Fruit fly (Drosophila melanogaster) whole organism, embryonic: ENCODE results near the gene Pvf1.

Source experiments
- Asciz ChIP-seq: fragments of 200-800 bp; sonication (Bioruptor generic); optimal IDR thresholded peaks from 2 replicates; lab custom pipeline; 2017; ENCODE audit warnings: missing biosample characterization, mild to moderate bottlenecking, missing genetic modification characterization, missing genetic modification reagents
- BEAF-32 ChIP-seq: fragments of 200-800 bp; sonication (Bioruptor generic); optimal IDR thresholded peaks from 3 replicates; lab custom pipeline; 2017; ENCODE audit warnings: missing biosample characterization, missing genetic modification characterization, mild to moderate bottlenecking, moderate library complexity, missing genetic modification reagents
- CG10543 ChIP-seq: fragments of 200-800 bp; sonication (Bioruptor generic); optimal IDR thresholded peaks from 3 replicates; lab custom pipeline; 2017; ENCODE audit warnings: missing biosample characterization, mild to moderate bottlenecking, missing genetic modification characterization, moderate library complexity
- CG11723 ChIP-seq: fragments of 200-800 bp; sonication (Bioruptor generic); optimal IDR thresholded peaks from 2 replicates; lab custom pipeline; 2017; ENCODE audit warnings: missing biosample characterization, mild to moderate bottlenecking, missing genetic modification characterization
- CG12659 ChIP-seq: fragments of 200-800 bp; sonication (Bioruptor generic); optimal IDR thresholded peaks from 3 replicates; lab custom pipeline; 2017; ENCODE audit warnings: mild to moderate bottlenecking, missing biosample characterization, missing genetic modification reagents, missing genetic modification characterization
- CG13287 ChIP-seq: fragments of 200-800 bp; sonication (Bioruptor generic); IDR thresholded peaks from 2 replicates; pipeline ENCODE4 v1.3.6; 2022; ENCODE audit warnings: missing biosample characterization, missing genetic modification characterization; ENCODE audit not compliant: partially characterized antibody
- CG13424 ChIP-seq: fragments of 200-800 bp; sonication (Bioruptor generic); optimal IDR thresholded peaks from 2 replicates; lab custom pipeline; 2019; ENCODE audit warnings: missing biosample characterization, mild to moderate bottlenecking, missing genetic modification characterization, moderate library complexity
- CG14014 ChIP-seq: fragments of 200-800 bp; sonication (Bioruptor generic); IDR thresholded peaks from 2 replicates; pipeline ENCODE4 v1.3.6; 2022; ENCODE audit warnings: missing biosample characterization, missing genetic modification characterization
- CG14860 ChIP-seq: fragments of 200-800 bp; sonication (Bioruptor generic); IDR thresholded peaks from 3 replicates; pipeline ENCODE4 v1.3.6; 2022; ENCODE audit warnings: missing biosample characterization, missing genetic modification characterization; ENCODE audit not compliant: partially characterized antibody
- CG15601 ChIP-seq: fragments of 200-800 bp; sonication (Bioruptor generic); optimal IDR thresholded peaks from 3 replicates; lab custom pipeline; 2019; ENCODE audit warnings: missing biosample characterization, mild to moderate bottlenecking, missing genetic modification characterization, moderate library complexity
- CG18011 ChIP-seq: fragments of 200-800 bp; sonication (Bioruptor generic); optimal IDR thresholded peaks from 2 replicates; lab custom pipeline; 2017; ENCODE audit warnings: missing biosample characterization, missing genetic modification characterization, mild to moderate bottlenecking, moderate library complexity, missing genotype
- CG18476 ChIP-seq: fragments of 200-800 bp; sonication (Bioruptor generic); optimal IDR thresholded peaks from 2 replicates; lab custom pipeline; 2016; ENCODE audit warnings: missing biosample characterization, mild to moderate bottlenecking, missing genetic modification characterization
- CG3726 ChIP-seq: fragments of 200-800 bp; sonication (Bioruptor generic); IDR thresholded peaks from 3 replicates; pipeline ENCODE4, ENCODE4 v1.3.6; 2022; ENCODE audit warnings: missing biosample characterization, missing genetic modification characterization
- CG4730 ChIP-seq: fragments of 200-800 bp; sonication (Bioruptor generic); IDR thresholded peaks from 2 replicates; pipeline ENCODE4 v1.3.6; 2022; ENCODE audit warnings: missing biosample characterization, missing genetic modification characterization
- CG6683 ChIP-seq: fragments of 200-800 bp; sonication (Bioruptor generic); optimal IDR thresholded peaks from 2 replicates; lab custom pipeline; 2017; ENCODE audit warnings: missing biosample characterization, mild to moderate bottlenecking, missing genetic modification characterization, missing genetic modification reagents
- CG7786 ChIP-seq: fragments of 200-800 bp; sonication (Bioruptor generic); optimal IDR thresholded peaks from 2 replicates; lab custom pipeline; 2016; ENCODE audit warnings: missing biosample characterization, missing genetic modification characterization
- CG8290 ChIP-seq, 3 experiments: fragments of 200-800 bp; sonication (Bioruptor generic); optimal IDR thresholded peaks; 2 replicates each; lab custom pipeline; 2016 to 2019; ENCODE audit warnings: missing biosample characterization in 3 of 3, missing genetic modification characterization in 3 of 3, mild to moderate bottlenecking in 2 of 3, moderate library complexity in 1 of 3
- Dfd ChIP-seq, 2 experiments: fragments of >200 bp; optimal IDR thresholded peaks; 2 replicates each; lab custom pipeline; 2017; ENCODE audit warnings: missing biosample characterization in 2 of 2, missing genetic modification characterization in 2 of 2
- Dip3 ChIP-seq: fragments of 200-800 bp; sonication (Bioruptor generic); optimal IDR thresholded peaks from 3 replicates; lab custom pipeline; 2016; ENCODE audit warnings: missing biosample characterization, missing genetic modification characterization
- Ets65A ChIP-seq: fragments of 200-800 bp; sonication (Bioruptor generic); peaks from one replicate; lab custom pipeline; 2016; ENCODE audit warnings: missing biosample characterization, missing genetic modification characterization
- Gug ChIP-seq: fragments of 200-800 bp; sonication (Bioruptor generic); IDR thresholded peaks from 4 replicates; pipeline ENCODE4 v1.3.6; 2022; ENCODE audit warnings: missing biosample characterization, missing genetic modification characterization
- Hmr ChIP-seq: fragments of 200-800 bp; sonication (Bioruptor generic); optimal IDR thresholded peaks from 3 replicates; lab custom pipeline; 2017; ENCODE audit warnings: mild to moderate bottlenecking, missing biosample characterization, missing genetic modification reagents, missing genetic modification characterization
- Hr51 ChIP-seq, 2 experiments: fragments of 200-800 bp; sonication (Bioruptor generic); optimal IDR thresholded peaks; 2 replicates in 1 of 2; 3 replicates in 1 of 2; lab custom pipeline; 2016 to 2018; ENCODE audit warnings: missing biosample characterization in 2 of 2, missing genetic modification characterization in 2 of 2, mild to moderate bottlenecking in 1 of 2, moderate library complexity in 1 of 2
- Med ChIP-seq: fragments of 200-800 bp; sonication (Bioruptor generic); peaks from one replicate; lab custom pipeline; 2016; ENCODE audit warnings: missing biosample characterization, missing genetic modification characterization, mild to moderate bottlenecking, inconsistent platforms, moderate library complexity
- Mrtf ChIP-seq: fragments of 200-800 bp; sonication (Bioruptor generic); IDR thresholded peaks from 3 replicates; pipeline ENCODE4 v1.3.6; 2022; ENCODE audit warnings: missing biosample characterization, missing genetic modification characterization
- NC2α ChIP-seq: fragments of 200-800 bp; sonication (Bioruptor generic); optimal IDR thresholded peaks from 2 replicates; lab custom pipeline; 2016; ENCODE audit warnings: missing biosample characterization, missing genetic modification characterization
- Usf ChIP-seq: fragments of 200-800 bp; sonication (Bioruptor generic); optimal IDR thresholded peaks from 2 replicates; lab custom pipeline; 2017; ENCODE audit warnings: missing genotype, missing biosample characterization, missing genetic modification characterization
- Vsx1 ChIP-seq: fragments of 200-800 bp; sonication (Bioruptor generic); optimal IDR thresholded peaks from 2 replicates; lab custom pipeline; 2017; ENCODE audit warnings: missing biosample characterization, mild to moderate bottlenecking, missing genetic modification characterization, missing genetic modification reagents
- abd-A ChIP-seq: fragments of 200-800 bp; sonication (Bioruptor generic); optimal IDR thresholded peaks from 3 replicates; lab custom pipeline; 2019; ENCODE audit warnings: missing biosample characterization, mild to moderate bottlenecking, missing genetic modification characterization, moderate library complexity
- chif ChIP-seq, 2 experiments: fragments of 200-800 bp; sonication (Bioruptor generic); optimal IDR thresholded peaks; 3 replicates each; lab custom pipeline; 2016; ENCODE audit warnings: missing biosample characterization in 2 of 2, missing genetic modification characterization in 2 of 2
- croc ChIP-seq: fragments of 200-800 bp; sonication (Bioruptor generic); conservative IDR thresholded peaks from 3 replicates; pipeline ENCODE4 v1.3.6; 2022; ENCODE audit warnings: missing biosample characterization, missing genetic modification characterization
- disco-r ChIP-seq: fragments of 200-800 bp; sonication (Bioruptor generic); optimal IDR thresholded peaks from 2 replicates; lab custom pipeline; 2016; ENCODE audit warnings: missing biosample characterization, missing genetic modification characterization
- ems ChIP-seq: fragments of 200-800 bp; sonication (Bioruptor generic); optimal IDR thresholded peaks from 3 replicates; lab custom pipeline; 2016; ENCODE audit warnings: missing biosample characterization, missing genetic modification characterization
- fd3F ChIP-seq: fragments of 200-800 bp; sonication (Bioruptor generic); optimal IDR thresholded peaks from 2 replicates; lab custom pipeline; 2018; ENCODE audit warnings: missing biosample characterization, mild to moderate bottlenecking, missing genetic modification characterization, moderate library complexity
- ftz-f1 ChIP-seq: fragments of 200-800 bp; sonication (Bioruptor generic); optimal IDR thresholded peaks from 2 replicates; lab custom pipeline; 2016; ENCODE audit warnings: missing biosample characterization, missing genetic modification characterization
- hb ChIP-seq: fragments of 200-800 bp; sonication (Bioruptor generic); IDR thresholded peaks from 3 replicates; pipeline ENCODE4 v1.3.6; 2022; ENCODE audit warnings: missing biosample characterization, missing genetic modification characterization; ENCODE audit not compliant: partially characterized antibody
- inv ChIP-seq: fragments of 200-800 bp; sonication (Bioruptor generic); IDR thresholded peaks from 2 replicates; pipeline ENCODE4 v1.3.6; 2022; ENCODE audit warnings: missing biosample characterization, missing genetic modification characterization; ENCODE audit not compliant: partially characterized antibody
- lbe ChIP-seq: fragments of 200-800 bp; sonication (Bioruptor generic); optimal IDR thresholded peaks from 2 replicates; lab custom pipeline; 2016; ENCODE audit warnings: missing biosample characterization, mild to moderate bottlenecking, missing genetic modification characterization
- pho ChIP-seq: fragments of 200-800 bp; sonication (Bioruptor generic); optimal IDR thresholded peaks from 2 replicates; lab custom pipeline; 2016; ENCODE audit warnings: missing biosample characterization, missing genetic modification characterization
- sd ChIP-seq: fragments of 200-800 bp; sonication (Bioruptor generic); optimal IDR thresholded peaks from 3 replicates; lab custom pipeline; 2018; ENCODE audit warnings: missing biosample characterization, mild to moderate bottlenecking, missing genetic modification characterization, moderate library complexity
- sqz ChIP-seq: fragments of 200-800 bp; sonication (Bioruptor generic); optimal IDR thresholded peaks from 3 replicates; lab custom pipeline; 2018; ENCODE audit warnings: missing biosample characterization, mild to moderate bottlenecking, missing genetic modification characterization
- sr ChIP-seq: fragments of 200-800 bp; sonication (Bioruptor generic); IDR thresholded peaks from 3 replicates; pipeline ENCODE4 v1.3.6; 2022; ENCODE audit warnings: missing biosample characterization, missing genetic modification characterization
- sug ChIP-seq: fragments of 200-800 bp; optimal IDR thresholded peaks from 2 replicates; lab custom pipeline; 2019; ENCODE audit warnings: missing biosample characterization, mild to moderate bottlenecking, missing genetic modification characterization, moderate library complexity
- trem ChIP-seq: fragments of 200-800 bp; optimal IDR thresholded peaks from 3 replicates; lab custom pipeline; 2019; ENCODE audit warnings: missing biosample characterization, mild to moderate bottlenecking, missing genetic modification characterization, moderate library complexity
- vnd ChIP-seq: fragments of 200-800 bp; sonication (Bioruptor generic); IDR thresholded peaks from 3 replicates; pipeline ENCODE4 v1.3.6; 2022; ENCODE audit warnings: missing biosample characterization, missing genetic modification characterization; ENCODE audit not compliant: partially characterized antibody
- z ChIP-seq: fragments of 200-800 bp; sonication (Bioruptor generic); IDR thresholded peaks from 3 replicates; pipeline ENCODE4 v1.3.6; 2022; ENCODE audit warnings: missing biosample characterization, missing genetic modification characterization
- zen2 ChIP-seq: fragments of 200-800 bp; sonication (Bioruptor generic); IDR thresholded peaks from 3 replicates; pipeline ENCODE4 v1.3.6; 2022; ENCODE audit warnings: missing biosample characterization, missing genetic modification characterization; ENCODE audit not compliant: partially characterized antibody

Pvf1 gene

DNA sequence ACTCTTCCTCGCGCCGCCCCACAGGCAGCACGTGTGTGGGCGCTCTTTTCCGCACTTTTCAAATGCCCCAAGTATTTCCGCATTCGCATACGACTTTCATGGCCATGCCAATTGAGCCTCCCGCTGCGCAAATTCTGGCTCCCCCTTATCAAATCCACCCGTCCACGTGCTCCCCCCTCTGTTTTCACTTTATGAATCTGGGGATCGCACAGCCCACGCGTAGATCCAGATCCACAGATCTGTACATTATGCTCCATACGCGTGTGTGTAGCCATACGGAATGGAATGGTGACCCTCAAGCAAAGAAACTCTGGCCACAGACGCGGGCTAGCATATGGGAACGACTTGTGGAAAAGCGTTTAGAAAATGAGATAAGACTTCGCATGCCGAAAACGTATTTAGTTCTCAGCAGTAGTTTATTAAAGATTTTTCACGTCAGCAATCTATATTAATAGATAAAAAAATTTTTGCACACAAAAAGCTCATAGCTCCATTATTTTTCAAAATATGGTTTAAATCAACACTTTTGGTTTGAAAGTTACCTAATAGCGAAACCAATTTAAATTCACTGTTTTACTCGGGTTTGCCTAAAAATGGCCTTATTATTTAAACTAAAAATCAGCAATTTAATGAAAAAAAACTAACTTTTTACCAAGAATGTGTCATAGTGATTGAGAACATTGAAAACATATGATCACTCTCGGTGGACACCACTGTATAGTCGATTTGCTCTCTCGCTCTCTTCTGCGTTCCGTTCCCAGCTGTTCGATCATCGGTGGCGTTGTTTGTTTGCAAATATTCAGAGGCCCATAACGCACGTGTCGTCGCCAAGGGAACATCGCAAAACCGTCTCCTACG, 42.9 kb upstream of the Pvf1 start:
- TF ChIP-seq CG11723 (GFP tag; lab: Kevin White, UChicago) (peak; percentile 58), CG14860 (GFP tag; lab: Robert Waterston, UW) (no peak), chif (GFP tag; optimal IDR thresholded peaks at IDR 0.05; lab: Kevin White, UChicago) (peak; percentile 37 to 41), Hmr (GFP tag; lab: Kevin White, UChicago) (peak; percentile 68), zen2 (GFP tag; lab: Robert Waterston, UW) (no peak), sr (GFP tag; lab: Robert Waterston, UW) (peak; percentile 83), Dfd (GFP tag; optimal IDR thresholded peaks at IDR 0.05; lab: Kevin White, UChicago) (no peak), CG14014 (peak; percentile 39; the same call in 1 of the 2 replicates), CG4730 (GFP tag; lab: Robert Waterston, UW) (0 out of 2 replicates have a peak, but pooled peaks have one; percentile 11), trem (tag; lab: Kevin White, UChicago) (no peak), CG13424 (tag; lab: Kevin White, UChicago) (peak; percentile 69), Med (GFP tag; lab: Kevin White, UChicago) (peak; percentile 91), CG7786 (peak; percentile 59), Ets65A (GFP tag; lab: Kevin White, UChicago) (peak; percentile 95), Usf (GFP tag; lab: Kevin White, UChicago) (peak; percentile 37), fd3F (GFP tag; lab: Kevin White, UChicago) (peak; percentile 1), Gug (peak; percentile 49; the same call in 1 of the 4 replicates), CG18476 (GFP tag; lab: Kevin White, UChicago) (peak; percentile 9), vnd (GFP tag; lab: Robert Waterston, UW) (no peak), sd (peak; percentile 55), Asciz (GFP tag; lab: Kevin White, UChicago) (peak; percentile 49), NC2α (GFP tag; lab: Kevin White, UChicago) (no peak), CG8290 (GFP tag; optimal IDR thresholded peaks at IDR 0.05; lab: Kevin White, UChicago) (no peak), CG8290 (tag; optimal IDR thresholded peaks at IDR 0.05; lab: Kevin White, UChicago) (peak in 1 of 2 experiments; percentile 44), ftz-f1 (peak; percentile 8), Vsx1 (peak; percentile 39), disco-r (GFP tag; lab: Kevin White, UChicago) (peak; percentile 40), croc (no peak), CG18011 (GFP tag; lab: Kevin White, UChicago) (peak; percentile 56), Dip3 (peak; percentile 55), CG3726 (GFP tag; lab: Robert Waterston, UW) (no peak), CG10543 (peak; percentile 60), ems (peak; percentile 43), z (GFP tag; lab: Robert Waterston, UW) (no peak), CG15601 (peak; percentile 46), Hr51 (GFP tag; optimal IDR thresholded peaks at IDR 0.05; lab: Kevin White, UChicago) (peak; percentile 51 to 71), sug (tag; lab: Kevin White, UChicago) (peak; percentile 65), hb (GFP tag; lab: Robert Waterston, UW) (no peak), abd-A (no peak), CG6683 (GFP tag; lab: Kevin White, UChicago) (peak; percentile 21), CG13287 (GFP tag; lab: Robert Waterston, UW) (no peak; the same call in 1 of the 2 replicates), sqz (GFP tag; lab: Kevin White, UChicago) (peak; percentile 49), BEAF-32 (GFP tag; lab: Kevin White, UChicago) (no peak), pho (GFP tag; lab: Kevin White, UChicago) (peak; percentile 56), Mrtf (GFP tag; lab: Robert Waterston, UW) (no peak; the same call in 2 of the 3 replicates), inv (GFP tag; lab: Robert Waterston, UW) (no peak), lbe (GFP tag; lab: Kevin White, UChicago) (no peak), CG12659 (GFP tag; lab: Kevin White, UChicago) (peak; percentile 72)
